Worm (Caenorhabditis elegans): ENCODE measurements around the gene nrf-5.

DNA sequence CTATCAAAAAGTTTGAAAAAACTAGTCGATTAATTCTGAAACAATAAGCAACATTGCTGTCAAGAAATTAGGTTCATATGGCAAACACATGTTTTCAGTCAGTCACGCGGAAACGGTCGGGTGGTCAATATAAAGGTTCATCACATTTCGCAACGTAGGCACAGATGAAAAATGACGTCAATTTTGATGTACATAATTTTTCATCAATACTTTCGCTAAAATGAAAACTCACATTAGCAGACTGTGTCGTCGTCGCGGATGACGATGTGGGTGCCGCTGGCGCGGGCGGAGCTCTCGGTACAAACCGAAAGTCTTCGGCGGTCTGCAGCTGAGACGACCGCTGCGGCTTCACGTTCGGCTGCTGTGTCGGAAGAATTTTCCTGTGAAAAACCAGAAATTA is 24.2 kb upstream of the nrf-5 start, which contains the start of gene swan-2:
- TF ChIP-seq unc-62 (GFP tag; optimal IDR thresholded peaks at IDR 0.05 in 1 of 2) (peak in 1 of 2 experiments; percentile 82), unc-62 (tag; optimal IDR thresholded peaks at IDR 0.05) (no peak), nhr-111 (GFP tag; optimal IDR thresholded peaks at IDR 0.05) (no peak), arid-1 (GFP tag; conservative IDR thresholded peaks at IDR 0.05) (no peak), nhr-11 (tag; optimal IDR thresholded peaks at IDR 0.05) (no peak), pha-4 (GFP tag; IDR thresholded peaks at IDR 0.05) (no peak), pha-4 (tag; optimal IDR thresholded peaks at IDR 0.05) (no peak), R02D3.7 (tag; optimal IDR thresholded peaks at IDR 0.05) (no peak), F49E8.2 (tag; optimal IDR thresholded peaks at IDR 0.05; ENCODE audit: borderline replicate concordance) (no peak), dpl-1 (GFP tag; optimal IDR thresholded peaks at IDR 0.05) (no peak), zfp-3 (GFP tag; conservative IDR thresholded peaks at IDR 0.05) (no peak), nhr-102 (tag; optimal IDR thresholded peaks at IDR 0.05) (no peak), ztf-11 (tag; optimal IDR thresholded peaks at IDR 0.05) (no peak)

Data from whole organism, L4 larva.